Worm (Caenorhabditis elegans) whole organism, mixed stage, embryonic: Measurements from ENCODE around the gene lin-22.

Experiments used
- lin-13 ChIP-seq: fragments of 150-350 bp; optimal IDR thresholded peaks from 2 replicates; lab custom pipeline; 2014; ENCODE audit warnings: missing biosample characterization, missing genetic modification characterization
- lsy-2 ChIP-seq: fragments of 150-350 bp; optimal IDR thresholded peaks from 2 replicates; lab custom pipeline; 2014; ENCODE audit warnings: missing biosample characterization, missing genetic modification characterization
- pha-4 ChIP-seq: fragments of 150-350 bp; optimal IDR thresholded peaks from 2 replicates; lab custom pipeline; 2018; ENCODE audit warnings: missing biosample characterization, missing genetic modification reagents, missing genetic modification characterization

DNA sequence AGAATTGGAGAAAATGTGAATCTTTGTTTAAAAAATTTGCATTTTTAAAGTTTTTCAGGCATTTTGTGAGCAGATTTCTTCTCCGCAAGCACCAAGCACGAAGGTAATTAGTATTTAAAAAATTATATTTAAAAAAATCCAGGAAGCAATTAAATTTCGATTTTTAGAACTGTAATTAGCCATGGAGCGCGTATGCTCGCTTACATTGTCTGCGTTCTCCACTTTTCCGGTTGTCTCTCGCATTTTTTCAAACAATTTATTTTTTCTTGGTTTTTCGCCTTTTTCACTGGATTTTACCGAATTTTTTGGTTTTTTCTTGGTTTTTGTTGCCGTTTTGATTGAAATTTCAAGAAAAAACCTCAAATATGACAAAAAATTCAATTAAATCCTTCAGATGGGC is 35.8 kb downstream of the lin-22 start:
- TF ChIP-seq lsy-2 (tag; lab: Kevin White, UChicago) (peak; percentile 44), lin-13 (tag; lab: Kevin White, UChicago) (no peak), pha-4 (tag; lab: Kevin White, UChicago) (no peak)
